Worm (Caenorhabditis elegans) whole organism, late embryonic: ENCODE data around the gene vab-15.

Experiments
- ama-1 ChIP-seq: fragments of 150-350 bp; optimal IDR thresholded peaks from 2 replicates; lab custom pipeline; 2014
- ceh-22 ChIP-seq: sonication (generic microtip); optimal IDR thresholded peaks from 2 replicates; lab custom pipeline; 2017; ENCODE audit warnings: missing biosample characterization, missing genetic modification characterization
- elt-2 ChIP-seq: sonication (generic microtip); optimal IDR thresholded peaks from 2 replicates; lab custom pipeline; 2016; ENCODE audit warnings: missing genetic modification reagents, missing genetic modification characterization, missing compliant biosample characterization
- hlh-8 ChIP-seq: sonication (generic microtip); optimal IDR thresholded peaks from 2 replicates; lab custom pipeline; 2016; ENCODE audit warnings: missing genotype, missing genetic modification characterization, missing compliant biosample characterization
- lin-11 ChIP-seq: fragments of 200-800 bp; sonication (Bioruptor generic); optimal IDR thresholded peaks from 2 replicates; lab custom pipeline; 2018; ENCODE audit warnings: mild to moderate bottlenecking, missing genetic modification characterization, missing compliant biosample characterization
- rnt-1 ChIP-seq: sonication (generic microtip); optimal IDR thresholded peaks from 2 replicates; lab custom pipeline; 2016; ENCODE audit warnings: missing genetic modification characterization, missing compliant biosample characterization
- sdc-2 ChIP-seq: sonication (generic microtip); optimal IDR thresholded peaks from 2 replicates; lab custom pipeline; 2016; ENCODE audit warnings: missing genotype, missing genetic modification characterization, missing compliant biosample characterization
- unc-55 ChIP-seq: sonication (generic microtip); optimal IDR thresholded peaks from 2 replicates; lab custom pipeline; 2017; ENCODE audit warnings: missing biosample characterization, missing genetic modification reagents, missing genetic modification characterization

ce11 chrX:9882112-9882511 is 35.0 kb downstream of the vab-15 start, which contains the start of gene glo-1:
- TF ChIP-seq hlh-8 (tag; lab: Kevin White, UChicago) (no peak), elt-2 (tag; lab: Kevin White, UChicago) (no peak), ceh-22 (no peak), ama-1 (no peak), lin-11 (tag; lab: Kevin White, UChicago) (no peak), unc-55 (GFP tag; lab: Kevin White, UChicago) (no peak), rnt-1 (tag; lab: Kevin White, UChicago) (no peak), sdc-2 (tag; lab: Kevin White, UChicago) (no peak)
